Worm (Caenorhabditis elegans): ENCODE results near the gene gdi-1.
A peak's percentile ranks its signal among the peaks of the same experiment; 100 is the strongest.

Gene gdi-1

DNA sequence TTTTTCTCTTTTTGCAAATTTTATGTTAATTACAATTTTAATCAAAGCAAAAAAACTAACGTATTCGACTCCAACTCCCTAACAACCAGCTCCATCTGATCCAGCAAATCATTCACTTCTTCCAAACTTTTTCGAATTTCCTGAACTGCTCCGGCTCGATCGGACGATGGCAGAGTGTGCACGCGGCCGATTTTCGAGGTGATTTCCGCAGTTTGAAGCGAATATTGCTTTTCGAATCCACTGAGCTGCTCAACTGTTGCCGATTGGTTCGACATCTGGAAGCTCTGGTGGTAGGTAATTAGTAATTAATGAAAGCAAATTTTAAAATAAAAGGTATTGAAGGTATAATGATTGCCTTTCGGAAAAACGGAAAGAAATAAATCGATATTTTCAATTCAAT is 26.3 kb downstream of the gdi-1 start, which contains the start of gene vti-1 (continued):
- TF ChIP-seq ZK185.1 (tag; optimal IDR thresholded peaks at IDR 0.05; ENCODE audit: poor library complexity, severe bottlenecking) (no peak), madf-10 (tag; optimal IDR thresholded peaks at IDR 0.05) (no peak), hlh-26 (GFP tag; conservative IDR thresholded peaks at IDR 0.05) (no peak), pbrm-1 (GFP tag; IDR thresholded peaks at IDR 0.05) (no peak), tbp1 (GFP tag; optimal IDR thresholded peaks at IDR 0.05) (peak; percentile 18), fkh-3 (tag; optimal IDR thresholded peaks at IDR 0.05) (no peak), egl-44 (GFP tag; IDR thresholded peaks at IDR 0.05) (no peak), Y56A3A.18 (GFP tag; IDR thresholded peaks at IDR 0.05) (no peak), hmg-1.2 (GFP tag; IDR thresholded peaks at IDR 0.05) (no peak), F52B5.7 (tag; optimal IDR thresholded peaks at IDR 0.05) (no peak), nhr-90 (tag; optimal IDR thresholded peaks at IDR 0.05) (no peak), ztf-26 (tag; optimal IDR thresholded peaks at IDR 0.05) (no peak), K11D2.4 (GFP tag; IDR thresholded peaks at IDR 0.05) (no peak), F33H1.4 (GFP tag; IDR thresholded peaks at IDR 0.05) (no peak), F37B4.10 (GFP tag; IDR thresholded peaks at IDR 0.05) (no peak), rcor-1 (GFP tag; IDR thresholded peaks at IDR 0.05) (no peak), ekl-4 (GFP tag; IDR thresholded peaks at IDR 0.05) (peak; percentile 47; the same call in 1 of the 2 replicates), D2030.7 (GFP tag; IDR thresholded peaks at IDR 0.05) (0 out of 2 replicates have a peak, but pooled peaks have one; percentile 14), snpc-4 (GFP tag; optimal IDR thresholded peaks at IDR 0.05) (no peak), snpc-4 (tag; optimal IDR thresholded peaks at IDR 0.05) (peak in 2 of 4 experiments; percentile 3 to 82), akir-1 (GFP tag; optimal IDR thresholded peaks at IDR 0.05) (no peak), F39B2.1 (GFP tag; IDR thresholded peaks at IDR 0.05) (no peak), xnd-1 (tag; optimal IDR thresholded peaks at IDR 0.05) (no peak)

DNA sequence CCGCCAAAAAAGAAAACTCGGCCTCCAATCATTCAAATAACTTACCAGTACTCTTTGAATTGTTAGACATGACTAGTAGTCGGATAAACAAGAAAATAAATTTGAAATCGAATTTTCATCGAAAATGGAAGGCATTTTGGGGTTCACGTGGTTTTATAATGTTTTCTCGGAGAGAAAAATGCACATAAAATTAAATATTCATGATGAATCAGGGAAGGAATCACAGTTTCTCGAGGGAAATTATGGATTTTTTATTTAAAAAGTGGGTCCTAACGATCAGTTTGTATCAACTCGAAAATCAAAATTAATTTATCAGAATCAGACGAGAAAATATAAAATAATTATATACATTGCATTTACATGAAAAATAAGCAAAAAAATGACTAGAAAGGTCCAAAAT is 27.4 kb downstream of the gdi-1 start, which contains the start of gene Y57G11C.5:
Gene Y57G11C.5 (minus strand): TSS at position 101 of the 400 bp plus-strand sequence.
- TF ChIP-seq nhr-120 (GFP tag; IDR thresholded peaks at IDR 0.05), result no peak
- no peak for TF ChIP-seq hmg-20 (GFP tag; IDR thresholded peaks at IDR 0.05)
- no peak; the same call in 1 of the 2 replicates for TF ChIP-seq attf-6 (GFP tag; IDR thresholded peaks at IDR 0.05)
- TF ChIP-seq Y53G8AR.9 (GFP tag; conservative IDR thresholded peaks at IDR 0.05), result no peak
- TF ChIP-seq dox-1 (GFP tag; IDR thresholded peaks at IDR 0.05), result no peak
- no peak for TF ChIP-seq lin-26 (GFP tag; IDR thresholded peaks at IDR 0.05)
- no peak for TF ChIP-seq madf-10 (tag; optimal IDR thresholded peaks at IDR 0.05)
- no peak for TF ChIP-seq nhr-179 (tag; optimal IDR thresholded peaks at IDR 0.05)
- TF ChIP-seq snpc-1.3 (tag; optimal IDR thresholded peaks at IDR 0.05; ENCODE audit: insufficient read depth), result no peak
- no peak for TF ChIP-seq die-1 (tag; optimal IDR thresholded peaks at IDR 0.05)
- TF ChIP-seq dpl-1 (GFP tag; optimal IDR thresholded peaks at IDR 0.05), result no peak
- no peak for TF ChIP-seq ztf-6 (GFP tag; IDR thresholded peaks at IDR 0.05)
- TF ChIP-seq ceh-58 (GFP tag; IDR thresholded peaks at IDR 0.05), result no peak
- no peak for TF ChIP-seq madf-3 (GFP tag; IDR thresholded peaks at IDR 0.05)
- TF ChIP-seq lag-1 (GFP tag; IDR thresholded peaks at IDR 0.05), result no peak
- no peak for TF ChIP-seq repo-1 (tag; optimal IDR thresholded peaks at IDR 0.05)
- TF ChIP-seq ceh-79 (tag; optimal IDR thresholded peaks at IDR 0.05), result no peak
- TF ChIP-seq T26A5.8 (tag; optimal IDR thresholded peaks at IDR 0.05), result no peak
- TF ChIP-seq F22D6.2 (tag; optimal IDR thresholded peaks at IDR 0.05), result no peak
- TF ChIP-seq ztf-28 (GFP tag; IDR thresholded peaks at IDR 0.05), result no peak

Data from whole organism, young adult.